Worm (Caenorhabditis elegans): Measurements from ENCODE around the gene Y54B9A.1.

The Y54B9A.1 gene

ce11 chrV:9442471-9442870 lies 3.1 kb upstream of the Y54B9A.1 start (continued):
- no peak for TF ChIP-seq lin-13 (GFP tag; optimal IDR thresholded peaks at IDR 0.05)
- no peak for TF ChIP-seq grh-1 (GFP tag; IDR thresholded peaks at IDR 0.05)
- TF ChIP-seq efl-1 (optimal IDR thresholded peaks at IDR 0.05) = no peak
- TF ChIP-seq efl-1 (GFP tag; optimal IDR thresholded peaks at IDR 0.05 in 1 of 2) = peak in 1 of 2 experiments; percentile 91
- TF ChIP-seq lsy-2 (tag; optimal IDR thresholded peaks at IDR 0.05) = no peak
- TF ChIP-seq ceh-63 (GFP tag; optimal IDR thresholded peaks at IDR 0.05) = no peak
- no peak for TF ChIP-seq ceh-8 (GFP tag; optimal IDR thresholded peaks at IDR 0.05)
- no peak for TF ChIP-seq unc-62 (GFP tag; optimal IDR thresholded peaks at IDR 0.05)
- TF ChIP-seq pax-3 (tag; optimal IDR thresholded peaks at IDR 0.05) = no peak
- no peak for TF ChIP-seq swsn-7 (tag; optimal IDR thresholded peaks at IDR 0.05)
- TF ChIP-seq elt-2 (tag; optimal IDR thresholded peaks at IDR 0.05) = no peak
- peak in 1 of 6 experiments; percentile 29 for TF ChIP-seq elt-3 (tag; optimal IDR thresholded peaks at IDR 0.05)
- TF ChIP-seq C16A3.4 (tag; optimal IDR thresholded peaks at IDR 0.05) = no peak
- no peak for TF ChIP-seq zag-1 (tag; optimal IDR thresholded peaks at IDR 0.05)
- TF ChIP-seq hpl-2 (GFP tag; optimal IDR thresholded peaks at IDR 0.05) = no peak
- no peak for TF ChIP-seq unc-86 (tag; optimal IDR thresholded peaks at IDR 0.05)

- TF ChIP-seq C34B4.2 (tag; optimal IDR thresholded peaks at IDR 0.05) (no peak), fkh-10 (GFP tag; optimal IDR thresholded peaks at IDR 0.05) (no peak), lin-14 (GFP tag; optimal IDR thresholded peaks at IDR 0.05) (no peak), tlp-1 (tag; optimal IDR thresholded peaks at IDR 0.05) (no peak), mab-9 (GFP tag; IDR thresholded peaks at IDR 0.05) (no peak), efl-3 (GFP tag; optimal IDR thresholded peaks at IDR 0.05) (no peak), rnt-1 (tag; optimal IDR thresholded peaks at IDR 0.05) (no peak), ztf-11 (tag; optimal IDR thresholded peaks at IDR 0.05) (no peak), ceh-8 (GFP tag; optimal IDR thresholded peaks at IDR 0.05) (no peak), mep-1 (tag; optimal IDR thresholded peaks at IDR 0.05) (no peak), sox-4 (tag; optimal IDR thresholded peaks at IDR 0.05) (no peak), unc-98 (GFP tag; IDR thresholded peaks at IDR 0.05) (no peak)
These were observed 1.7 kb upstream of the Y54B9A.1 start for ce11 chrV:9441046-9441445.

- TF ChIP-seq lin-35 (GFP tag; optimal IDR thresholded peaks at IDR 0.05) (no peak), snpc-4 (tag; optimal IDR thresholded peaks at IDR 0.05) (peak; percentile 21)
These were observed 612 bp upstream of the Y54B9A.1 start for ce11 chrV:9440003-9440319.

- TF ChIP-seq efl-1 (optimal IDR thresholded peaks at IDR 0.05) (no peak), efl-1 (GFP tag; optimal IDR thresholded peaks at IDR 0.05 in 1 of 2) (peak in 1 of 2 experiments; percentile 50), pqm-1 (tag; optimal IDR thresholded peaks at IDR 0.05) (no peak), hlh-17 (GFP tag; optimal IDR thresholded peaks at IDR 0.05; ENCODE audit: borderline replicate concordance) (no peak), ceh-63 (GFP tag; optimal IDR thresholded peaks at IDR 0.05) (no peak)
These were observed 12.3 kb downstream of the Y54B9A.1 start, which contains the start of gene F36D4.6 for ce11 chrV:9427075-9427474. Gene F36D4.6 (minus strand): TSS chrV:9427175.

- TF ChIP-seq ceh-63 (GFP tag; optimal IDR thresholded peaks at IDR 0.05) (no peak), mep-1 (tag; optimal IDR thresholded peaks at IDR 0.05) (peak; percentile 76), lin-35 (GFP tag; optimal IDR thresholded peaks at IDR 0.05) (peak; percentile 48 to 52), dpl-1 (GFP tag; optimal IDR thresholded peaks at IDR 0.05) (peak; percentile 13 to 60 (median 26)), nhr-28 (tag; optimal IDR thresholded peaks at IDR 0.05) (no peak), mab-9 (GFP tag; IDR thresholded peaks at IDR 0.05) (no peak), efl-1 (optimal IDR thresholded peaks at IDR 0.05) (peak; percentile 16 to 50), efl-1 (GFP tag; optimal IDR thresholded peaks at IDR 0.05 in 1 of 2) (peak; percentile 31 to 76), ceh-82 (tag; optimal IDR thresholded peaks at IDR 0.05) (peak in 1 of 3 experiments; percentile 14), tbx-2 (tag; optimal IDR thresholded peaks at IDR 0.05) (peak; percentile 41), zag-1 (tag; optimal IDR thresholded peaks at IDR 0.05) (no peak), C16A3.4 (tag; optimal IDR thresholded peaks at IDR 0.05) (no peak), hlh-4 (tag; optimal IDR thresholded peaks at IDR 0.05) (no peak), nhr-237 (tag; optimal IDR thresholded peaks at IDR 0.05) (no peak), nhr-47 (tag; optimal IDR thresholded peaks at IDR 0.05) (peak; percentile 38), grh-1 (GFP tag; IDR thresholded peaks at IDR 0.05) (no peak), F16B12.6 (tag; optimal IDR thresholded peaks at IDR 0.05) (peak; percentile 85), C34B4.2 (tag; optimal IDR thresholded peaks at IDR 0.05) (no peak), hlh-17 (GFP tag; optimal IDR thresholded peaks at IDR 0.05; ENCODE audit: borderline replicate concordance) (no peak), lir-3 (tag; optimal IDR thresholded peaks at IDR 0.05; ENCODE audit: poor library complexity) (no peak), nhr-76 (tag; optimal IDR thresholded peaks at IDR 0.05) (no peak), Y116A8C.19 (tag; optimal IDR thresholded peaks at IDR 0.05; ENCODE audit: borderline replicate concordance) (no peak), swsn-7 (tag; optimal IDR thresholded peaks at IDR 0.05) (peak; percentile 45), sox-4 (tag; optimal IDR thresholded peaks at IDR 0.05) (no peak), pqm-1 (tag; optimal IDR thresholded peaks at IDR 0.05) (no peak), nhr-71 (tag; optimal IDR thresholded peaks at IDR 0.05) (peak; percentile 50), lin-13 (GFP tag; optimal IDR thresholded peaks at IDR 0.05) (peak; percentile 1)
These were observed 13.8 kb downstream of the Y54B9A.1 start, which contains the start of gene F36D4.5 for ce11 chrV:9425593-9425992. Gene F36D4.5 (minus strand): TSS chrV:9425817.

Data from whole organism, L1 larva.